Worm (Caenorhabditis elegans): ENCODE data around the gene nspc-17.

nspc-17 gene

DNA sequence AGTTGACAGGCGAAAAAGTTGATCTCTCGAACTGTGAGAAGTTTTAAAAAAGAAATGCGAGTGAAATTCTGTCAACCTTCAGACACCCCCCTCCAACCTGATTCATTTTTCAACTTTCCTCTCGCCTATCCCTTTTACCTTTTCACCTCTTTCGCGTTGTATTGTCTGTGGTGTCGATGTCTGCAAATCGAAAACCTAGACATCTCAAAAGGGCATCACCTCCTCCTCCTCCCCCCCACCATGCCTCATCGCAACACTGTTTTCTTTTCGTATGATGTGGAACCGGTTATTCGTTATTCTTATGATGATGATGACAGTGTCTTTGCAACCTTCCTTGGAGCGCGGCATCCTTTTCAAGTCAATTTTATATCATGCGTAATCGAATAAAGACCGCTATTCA, 17.0 kb downstream of the nspc-17 start:
- TF ChIP-seq lin-35 (GFP tag; optimal IDR thresholded peaks at IDR 0.05) (peak; percentile 12 to 41), xbp-1 (tag; optimal IDR thresholded peaks at IDR 0.05) (peak; percentile 1), grh-1 (GFP tag; IDR thresholded peaks at IDR 0.05) (peak; percentile 94), ets-5 (GFP tag; IDR thresholded peaks at IDR 0.05) (no peak), ceh-82 (tag; optimal IDR thresholded peaks at IDR 0.05) (no peak), hlh-4 (tag; optimal IDR thresholded peaks at IDR 0.05) (no peak), egl-13 (tag; optimal IDR thresholded peaks at IDR 0.05) (no peak), lin-15B (tag; optimal IDR thresholded peaks at IDR 0.05) (no peak), nhr-12 (tag; optimal IDR thresholded peaks at IDR 0.05) (no peak), ztf-4 (tag; optimal IDR thresholded peaks at IDR 0.05) (peak; percentile 37), fkh-8 (tag; optimal IDR thresholded peaks at IDR 0.05) (no peak), unc-130 (tag; optimal IDR thresholded peaks at IDR 0.05) (no peak), nhr-85 (tag) (peak; percentile 98), nhr-28 (tag; optimal IDR thresholded peaks at IDR 0.05) (no peak), lsy-2 (tag; optimal IDR thresholded peaks at IDR 0.05) (peak in 1 of 2 experiments; percentile 24), nhr-20 (tag; optimal IDR thresholded peaks at IDR 0.05) (peak; percentile 82), C04F5.9 (tag; optimal IDR thresholded peaks at IDR 0.05) (no peak), nhr-11 (tag; optimal IDR thresholded peaks at IDR 0.05) (no peak), hpl-2 (GFP tag; optimal IDR thresholded peaks at IDR 0.05) (no peak), mep-1 (tag; optimal IDR thresholded peaks at IDR 0.05) (peak; percentile 59), nhr-84 (tag; optimal IDR thresholded peaks at IDR 0.05) (no peak), mdl-1 (tag; optimal IDR thresholded peaks at IDR 0.05) (peak in 1 of 2 experiments; percentile 55), zip-4 (GFP tag; optimal IDR thresholded peaks at IDR 0.05) (no peak), ces-1 (GFP tag; optimal IDR thresholded peaks at IDR 0.05) (no peak), unc-62 (GFP tag; optimal IDR thresholded peaks at IDR 0.05) (no peak), nhr-71 (tag; optimal IDR thresholded peaks at IDR 0.05) (peak; percentile 74), unc-98 (GFP tag; IDR thresholded peaks at IDR 0.05) (no peak), fos-1 (tag; optimal IDR thresholded peaks at IDR 0.05) (no peak), fkh-10 (GFP tag; optimal IDR thresholded peaks at IDR 0.05) (no peak), hlh-17 (GFP tag; optimal IDR thresholded peaks at IDR 0.05; ENCODE audit: borderline replicate concordance) (no peak), lir-3 (tag; optimal IDR thresholded peaks at IDR 0.05; ENCODE audit: poor library complexity) (no peak), sox-4 (tag; optimal IDR thresholded peaks at IDR 0.05) (no peak), egl-27 (tag; optimal IDR thresholded peaks at IDR 0.05) (no peak), lin-13 (GFP tag; optimal IDR thresholded peaks at IDR 0.05) (peak; percentile 3), efl-1 (optimal IDR thresholded peaks at IDR 0.05) (no peak), efl-1 (GFP tag; optimal IDR thresholded peaks at IDR 0.05 in 1 of 2) (peak in 1 of 2 experiments; percentile 28), nhr-90 (tag; optimal IDR thresholded peaks at IDR 0.05; ENCODE audit: poor library complexity) (peak; percentile 67), rnt-1 (tag; optimal IDR thresholded peaks at IDR 0.05) (peak; percentile 1), nhr-237 (tag; optimal IDR thresholded peaks at IDR 0.05) (no peak), elt-3 (tag; optimal IDR thresholded peaks at IDR 0.05) (peak in 5 of 6 experiments; percentile 1 to 83 (median 44)), ztf-11 (tag; optimal IDR thresholded peaks at IDR 0.05) (no peak), isw-1 (GFP tag; IDR thresholded peaks at IDR 0.05) (no peak), nhr-47 (tag; optimal IDR thresholded peaks at IDR 0.05) (peak; percentile 48), lin-14 (GFP tag; optimal IDR thresholded peaks at IDR 0.05) (peak; percentile 86), C16A3.4 (tag; optimal IDR thresholded peaks at IDR 0.05) (no peak), blmp-1 (tag; optimal IDR thresholded peaks at IDR 0.05) (peak; percentile 90), sup-37 (GFP tag; optimal IDR thresholded peaks at IDR 0.05) (no peak), tbx-2 (tag; optimal IDR thresholded peaks at IDR 0.05) (peak; percentile 2), mab-9 (GFP tag; IDR thresholded peaks at IDR 0.05) (no peak), unc-30 (tag; optimal IDR thresholded peaks at IDR 0.05) (no peak), snu-23 (GFP tag; optimal IDR thresholded peaks at IDR 0.05) (peak; percentile 65), nhr-19 (GFP tag; conservative IDR thresholded peaks at IDR 0.05) (peak; percentile 55), zag-1 (tag; optimal IDR thresholded peaks at IDR 0.05) (no peak), pqm-1 (tag; optimal IDR thresholded peaks at IDR 0.05) (no peak)

Data from whole organism, L1 larva.